Fruit fly (Drosophila melanogaster) whole organism, embryonic: ENCODE measurements around the gene CG43321.

Experiments used
- ac ChIP-seq: fragments of 200-800 bp; sonication (Bioruptor generic); optimal IDR thresholded peaks from 3 replicates; lab custom pipeline; 2017; ENCODE audit warnings: missing biosample characterization, mild to moderate bottlenecking, missing genetic modification characterization
- wek ChIP-seq: fragments of 200-800 bp; sonication (Bioruptor generic); optimal IDR thresholded peaks from 3 replicates; lab custom pipeline; 2018; ENCODE audit warnings: missing biosample characterization, mild to moderate bottlenecking, missing genetic modification characterization, moderate library complexity

DNA sequence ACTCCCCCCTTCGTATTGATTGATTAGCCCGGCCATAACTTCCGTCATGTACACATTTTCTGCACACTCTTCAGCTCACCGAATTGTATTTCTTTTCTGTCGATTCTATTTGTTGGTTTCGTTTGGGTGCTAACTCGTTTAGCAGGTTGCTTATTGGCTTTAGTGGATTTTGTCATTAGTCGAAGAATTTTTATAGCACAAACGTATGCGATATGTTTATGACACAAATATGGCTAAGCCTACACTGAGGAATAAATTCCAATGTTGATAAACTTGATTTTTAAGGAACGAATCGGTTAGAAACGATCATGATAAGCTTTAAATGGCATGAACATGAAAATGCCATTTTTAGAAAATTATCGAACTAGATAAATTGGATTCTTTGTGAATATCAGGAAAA lies 13.3 kb upstream of the CG43321 start:
- no peak for TF ChIP-seq ac (GFP tag; lab: Kevin White, UChicago)
- TF ChIP-seq wek: no peak
